Worm (Caenorhabditis elegans) whole organism, L4 larva: Measurements from ENCODE around the gene faah-1.

Experiments
- T26A8.4 ChIP-seq: fragments of 200-800 bp; sonication (Bioruptor generic); IDR thresholded peaks from 2 replicates; pipeline ENCODE4 v1.3.6; 2022; ENCODE audit warnings: missing genetic modification characterization, missing compliant biosample characterization
- egl-27 ChIP-seq: sonication (generic microtip); optimal IDR thresholded peaks from 3 replicates; lab custom pipeline; 2017; ENCODE audit warnings: missing biosample characterization, missing genetic modification reagents, missing genetic modification characterization
- fkh-10 ChIP-seq: fragments of 150-350 bp; optimal IDR thresholded peaks from 2 replicates; lab custom pipeline; 2014; ENCODE audit warnings: missing biosample characterization, missing genetic modification reagents, missing genetic modification characterization
- lin-1 ChIP-seq: fragments of 200-800 bp; sonication (Bioruptor generic); IDR thresholded peaks from 2 replicates; pipeline ENCODE4 v1.3.6; 2022; ENCODE audit warnings: missing genetic modification reagents, missing genetic modification characterization, missing compliant biosample characterization
- lin-39 ChIP-seq: fragments of 150-350 bp; optimal IDR thresholded peaks from 2 replicates; lab custom pipeline; 2014; ENCODE audit warnings: missing biosample characterization, missing genetic modification reagents, missing genetic modification characterization
- mes-2 ChIP-seq: sonication (generic microtip); optimal IDR thresholded peaks from 2 replicates; lab custom pipeline; 2016; ENCODE audit warnings: missing genotype, mild to moderate bottlenecking, missing genetic modification characterization, missing compliant biosample characterization; ENCODE audit not compliant: poor library complexity, severe bottlenecking
- nhr-102 ChIP-seq: sonication (generic microtip); optimal IDR thresholded peaks from 2 replicates; lab custom pipeline; 2016; ENCODE audit warnings: mild to moderate bottlenecking, missing genetic modification characterization, moderate library complexity, missing compliant biosample characterization
- nhr-11 ChIP-seq: fragments of 150-350 bp; optimal IDR thresholded peaks from 2 replicates; lab custom pipeline; 2014; ENCODE audit warnings: missing biosample characterization, missing genetic modification characterization
- nhr-25 ChIP-seq: sonication (generic microtip); optimal IDR thresholded peaks from 2 replicates; lab custom pipeline; 2017; ENCODE audit warnings: missing genetic modification characterization, mild to moderate bottlenecking, missing compliant biosample characterization, antibody characterized with exemption, moderate library complexity, borderline replicate concordance; ENCODE audit not compliant: insufficient read depth
- unc-130 ChIP-seq: sonication (generic microtip); optimal IDR thresholded peaks from 2 replicates; lab custom pipeline; 2016; ENCODE audit warnings: missing genetic modification reagents, missing genetic modification characterization, missing compliant biosample characterization
- unc-62 ChIP-seq, 3 experiments: fragments of 150-350 bp in 1 of 3; sonication (generic microtip); optimal IDR thresholded peaks in 2 of 3; peaks in 1 of 3; 1 replicate in 1 of 3; 2 replicates in 2 of 3; lab custom pipeline; 2014 to 2017; ENCODE audit warnings: missing biosample characterization in 3 of 3, missing genetic modification characterization in 3 of 3, missing genetic modification reagents in 3 of 3, missing genotype in 1 of 3
- vab-7 ChIP-seq: fragments of 200-800 bp; sonication (Bioruptor generic); IDR thresholded peaks from 2 replicates; pipeline ENCODE4 v1.3.6; 2022; ENCODE audit warnings: missing genetic modification reagents, missing genetic modification characterization, missing compliant biosample characterization
- zag-1 ChIP-seq: fragments of 150-350 bp; optimal IDR thresholded peaks from 2 replicates; lab custom pipeline; 2014; ENCODE audit warnings: missing biosample characterization, missing genetic modification characterization
- zfp-3 ChIP-seq: fragments of 200-800 bp; sonication (Bioruptor generic); conservative IDR thresholded peaks from 2 replicates; pipeline ENCODE4 v1.3.6; 2022; ENCODE audit warnings: missing genetic modification reagents, missing genetic modification characterization, missing compliant biosample characterization

DNA sequence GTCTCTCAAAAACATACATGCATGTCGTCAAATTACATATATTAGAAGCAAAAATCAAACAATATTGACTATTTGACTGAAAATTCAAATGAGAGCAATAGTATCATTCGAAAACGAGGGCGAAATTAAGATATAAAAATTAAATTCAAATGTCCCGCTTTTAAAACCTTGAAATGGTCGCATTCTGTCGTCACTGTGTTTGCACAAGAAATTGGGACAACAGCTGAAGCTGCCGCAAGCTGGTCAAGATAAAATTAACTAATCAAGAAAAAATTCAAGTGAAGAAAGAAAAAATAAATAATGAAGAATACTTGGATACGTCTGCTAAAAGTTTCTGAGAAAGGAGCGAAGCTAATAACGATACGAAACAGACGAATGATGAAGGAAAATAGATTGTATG is 46.5 kb upstream of the faah-1 start:
- TF ChIP-seq lin-39 (tag; lab: Kevin White, UChicago): no peak
- TF ChIP-seq lin-1 (GFP tag; lab: Robert Waterston, UW): no peak
- no peak for TF ChIP-seq unc-62 (GFP tag; optimal IDR thresholded peaks at IDR 0.05 in 1 of 2; lab: Kevin White, UChicago)
- TF ChIP-seq unc-62 (tag; optimal IDR thresholded peaks at IDR 0.05; lab: Kevin White, UChicago): no peak
- TF ChIP-seq egl-27: no peak
- no peak for TF ChIP-seq nhr-25 (tag; lab: Kevin White, UChicago)
- no peak for TF ChIP-seq fkh-10 (GFP tag; lab: Kevin White, UChicago)
- no peak for TF ChIP-seq unc-130 (GFP tag; lab: Kevin White, UChicago)
- no peak for TF ChIP-seq T26A8.4 (GFP tag; lab: Robert Waterston, UW)
- TF ChIP-seq vab-7: no peak
- peak; percentile 24 for TF ChIP-seq mes-2 (tag; lab: Kevin White, UChicago)
- TF ChIP-seq zfp-3 (GFP tag; lab: Robert Waterston, UW): no peak
- no peak for TF ChIP-seq zag-1 (tag; lab: Kevin White, UChicago)
- TF ChIP-seq nhr-102: no peak
- no peak for TF ChIP-seq nhr-11 (tag; lab: Kevin White, UChicago)
